Worm (Caenorhabditis elegans): ENCODE results near the gene C36A4.4.
"Not testable (repeated sequence)": the region's sequence is repeated elsewhere in the genome, so short reads cannot be mapped to it uniquely, and the experiment has no call there.

- not testable (repeated sequence) for TF ChIP-seq lin-32 (GFP tag; optimal IDR thresholded peaks at IDR 0.05); snpc-4 (tag; optimal IDR thresholded peaks at IDR 0.05); nhr-237 (tag; optimal IDR thresholded peaks at IDR 0.05); mab-5 (tag; optimal IDR thresholded peaks at IDR 0.05); ceh-39 (tag; optimal IDR thresholded peaks at IDR 0.05); elt-1 (tag; optimal IDR thresholded peaks at IDR 0.05; ENCODE audit: borderline replicate concordance, insufficient read depth); mep-1 (tag; optimal IDR thresholded peaks at IDR 0.05); unc-39 (tag; optimal IDR thresholded peaks at IDR 0.05); lin-13 (tag; optimal IDR thresholded peaks at IDR 0.05); elt-3 (tag; optimal IDR thresholded peaks at IDR 0.05)
Observed at ce11 chrIII:3854868-3855267, 11.5 kb upstream of the C36A4.4 start.

All from whole organism, mixed stage, embryonic.